Fruit fly (Drosophila melanogaster): ENCODE measurements around the gene CG34427.

CG34427 gene

dm6 chr3L:8781993-8782392, 22.6 kb upstream of the CG34427 start (continued):
- TF ChIP-seq CG34406 (GFP tag; optimal IDR thresholded peaks at IDR 0.05) (peak; percentile 31), CG7368 (GFP tag; optimal IDR thresholded peaks at IDR 0.05) (no peak), eg (GFP tag; IDR thresholded peaks at IDR 0.05) (peak; percentile 54; the same call in 2 of the 3 replicates), dac (GFP tag; optimal IDR thresholded peaks at IDR 0.05) (peak; percentile 73), Hr4 (GFP tag; optimal IDR thresholded peaks at IDR 0.05) (peak; percentile 87), fd85E (GFP tag; optimal IDR thresholded peaks at IDR 0.05) (no peak), CG6808 (GFP tag; optimal IDR thresholded peaks at IDR 0.05) (no peak), Gug (GFP tag; IDR thresholded peaks at IDR 0.05) (peak; percentile 25; the same call in 1 of the 2 replicates), cyc (GFP tag; optimal IDR thresholded peaks at IDR 0.05) (peak; percentile 25), CG6276 (GFP tag; optimal IDR thresholded peaks at IDR 0.05) (peak; percentile 67), Eip75B (GFP tag; optimal IDR thresholded peaks at IDR 0.05) (peak; percentile 3)

- TF ChIP-seq svp (GFP tag) (peak; percentile 13), CG8119 (GFP tag; IDR thresholded peaks at IDR 0.05) (peak; percentile 51; the same call in 2 of the 3 replicates), CG6276 (GFP tag; optimal IDR thresholded peaks at IDR 0.05) (peak; percentile 14), Eip78C (GFP tag) (peak; percentile 52), pdm3 (GFP tag; optimal IDR thresholded peaks at IDR 0.05) (peak; percentile 7), ss (GFP tag; optimal IDR thresholded peaks at IDR 0.05) (peak in 1 of 2 experiments; percentile 30), dac (GFP tag; optimal IDR thresholded peaks at IDR 0.05) (peak; percentile 8), CG10669 (GFP tag; optimal IDR thresholded peaks at IDR 0.05) (no peak), salr (GFP tag; optimal IDR thresholded peaks at IDR 0.05) (peak in 1 of 2 experiments; percentile 45), CG6163 (GFP tag; IDR thresholded peaks at IDR 0.05) (0 out of 3 replicates have a peak, but pooled peaks have one; percentile 15), CG11902 (GFP tag; optimal IDR thresholded peaks at IDR 0.05) (no peak), fd59A (GFP tag; optimal IDR thresholded peaks at IDR 0.05) (no peak), CG15336 (GFP tag; IDR thresholded peaks at IDR 0.05) (peak; percentile 32; the same call in 1 of the 2 replicates), CG6854 (GFP tag; optimal IDR thresholded peaks at IDR 0.05) (no peak), achi (GFP tag; optimal IDR thresholded peaks at IDR 0.05) (peak; percentile 15), eg (GFP tag; IDR thresholded peaks at IDR 0.05) (peak; percentile 43; the same call in 1 of the 3 replicates), Lpt (GFP tag; optimal IDR thresholded peaks at IDR 0.05) (peak; percentile 13)
These were observed 21.3 kb upstream of the CG34427 start for dm6 chr3L:8783299-8783698.

dm6 chr3L:8787240-8787639, 17.3 kb upstream of the CG34427 start:
- no peak for TF ChIP-seq pdm3 (GFP tag; optimal IDR thresholded peaks at IDR 0.05)
- TF ChIP-seq vri (GFP tag; optimal IDR thresholded peaks at IDR 0.05): no peak
- TF ChIP-seq CG10631 (GFP tag; optimal IDR thresholded peaks at IDR 0.05): no peak
- TF ChIP-seq topi (GFP tag; optimal IDR thresholded peaks at IDR 0.05): no peak
- TF ChIP-seq CG8319 (GFP tag; optimal IDR thresholded peaks at IDR 0.05): no peak
- TF ChIP-seq dac (GFP tag; optimal IDR thresholded peaks at IDR 0.05): no peak
- no peak for TF ChIP-seq CG6854 (GFP tag; optimal IDR thresholded peaks at IDR 0.05)
- no peak for TF ChIP-seq salr (GFP tag; optimal IDR thresholded peaks at IDR 0.05)
- TF ChIP-seq Sox102F (GFP tag; optimal IDR thresholded peaks at IDR 0.05): no peak
- no peak for TF ChIP-seq spab (GFP tag; optimal IDR thresholded peaks at IDR 0.05)
- no peak for TF ChIP-seq CG11902 (GFP tag; optimal IDR thresholded peaks at IDR 0.05)
- no peak for TF ChIP-seq Smox (GFP tag; optimal IDR thresholded peaks at IDR 0.05)
- TF ChIP-seq Ets96B (tag; optimal IDR thresholded peaks at IDR 0.05): no peak
- TF ChIP-seq CG9139 (GFP tag; optimal IDR thresholded peaks at IDR 0.05): no peak
- no peak for TF ChIP-seq Hr39 (GFP tag; optimal IDR thresholded peaks at IDR 0.05)

dm6 chr3L:8787701-8788100, 16.9 kb upstream of the CG34427 start:
- TF ChIP-seq OdsH (GFP tag; optimal IDR thresholded peaks at IDR 0.05): no peak
- TF ChIP-seq fkh (GFP tag; optimal IDR thresholded peaks at IDR 0.05): no peak
- no peak for TF ChIP-seq lz (GFP tag; optimal IDR thresholded peaks at IDR 0.05)
- TF ChIP-seq svp (GFP tag): peak; percentile 53
